Worm (Caenorhabditis elegans): ENCODE measurements around the gene K08B5.2.

K08B5.2 gene

DNA sequence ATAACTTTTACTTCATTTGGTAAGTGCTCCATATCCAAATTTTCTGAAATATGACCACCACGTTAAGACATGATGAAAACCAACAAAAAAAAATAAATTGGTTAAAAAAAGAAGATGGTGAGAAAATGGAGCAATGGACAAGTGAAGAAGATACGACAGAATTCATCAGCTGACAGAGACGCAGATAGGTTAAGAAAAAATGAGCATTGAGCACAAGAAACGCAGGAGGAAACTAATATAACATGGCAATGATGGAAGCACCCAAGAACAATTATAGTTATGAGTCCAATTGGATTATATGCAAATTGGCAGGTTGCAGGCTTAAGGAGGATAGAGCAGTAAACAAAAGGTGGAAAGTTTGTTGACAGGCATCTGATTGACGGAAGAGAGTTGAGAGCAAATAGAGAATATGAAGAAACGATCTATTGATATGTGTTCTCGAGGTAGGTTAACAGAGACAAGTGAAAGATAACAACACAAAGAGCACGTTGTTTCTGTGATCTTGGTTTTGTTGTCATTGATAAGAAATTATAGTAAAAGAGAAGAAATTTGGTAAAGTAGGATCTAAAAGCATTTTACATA, at the start of gene K08B5.2:
K08B5.2 (minus strand) TSS at position 43 of the 582 bp plus-strand sequence.
- TF ChIP-seq ceh-18 (tag; optimal IDR thresholded peaks at IDR 0.05) (peak; percentile 21), nhr-232 (tag; optimal IDR thresholded peaks at IDR 0.05) (no peak), ceh-9 (tag; optimal IDR thresholded peaks at IDR 0.05) (no peak), fkh-10 (GFP tag; optimal IDR thresholded peaks at IDR 0.05) (no peak), pros-1 (tag; optimal IDR thresholded peaks at IDR 0.05) (no peak), elt-2 (tag; optimal IDR thresholded peaks at IDR 0.05) (peak; percentile 41), ahr-1 (tag; optimal IDR thresholded peaks at IDR 0.05) (no peak), zip-5 (tag; optimal IDR thresholded peaks at IDR 0.05) (no peak), eyg-1 (tag; optimal IDR thresholded peaks at IDR 0.05) (no peak), ttx-3 (tag; optimal IDR thresholded peaks at IDR 0.05) (no peak), unc-42 (tag; optimal IDR thresholded peaks at IDR 0.05) (peak; percentile 66), ceh-34 (tag; optimal IDR thresholded peaks at IDR 0.05) (no peak), hlh-13 (GFP tag; optimal IDR thresholded peaks at IDR 0.05) (no peak), ceh-19 (GFP tag; optimal IDR thresholded peaks at IDR 0.05) (no peak)

DNA sequence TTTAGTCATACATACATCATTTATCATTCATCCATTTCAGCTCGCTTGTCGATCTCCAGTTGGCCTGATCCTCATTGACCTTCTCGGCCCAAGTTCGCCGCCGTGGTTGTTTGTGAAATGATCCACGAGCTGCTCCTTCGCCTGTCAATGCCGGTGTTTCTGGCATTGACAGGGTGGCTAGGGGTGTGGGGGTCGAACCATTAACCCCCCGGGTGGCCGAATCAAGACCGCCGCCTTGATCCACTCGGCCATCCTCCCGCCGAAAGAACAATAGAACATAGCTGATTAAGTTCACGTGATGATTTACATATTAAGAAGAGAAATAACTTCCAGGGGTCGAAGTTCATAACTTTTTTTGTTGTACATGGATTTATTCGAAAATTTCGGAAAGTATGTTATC, 48.8 kb upstream of the K08B5.2 start, which contains the start of gene F59C12.4:
F59C12.4 (minus strand) TSS at position 166 of the 400 bp plus-strand sequence.
- TF ChIP-seq npax-4 (tag; optimal IDR thresholded peaks at IDR 0.05), result peak; percentile 1
- TF ChIP-seq che-1 (tag; optimal IDR thresholded peaks at IDR 0.05), result peak; percentile 65
- TF ChIP-seq unc-86 (tag; optimal IDR thresholded peaks at IDR 0.05), result peak; percentile 28
- no peak for TF ChIP-seq ceh-45 (GFP tag; IDR thresholded peaks at IDR 0.05)
- TF ChIP-seq ceh-31 (tag; optimal IDR thresholded peaks at IDR 0.05), result no peak
- TF ChIP-seq nhr-232 (tag; optimal IDR thresholded peaks at IDR 0.05), result peak; percentile 28
- no peak for TF ChIP-seq ceh-22 (tag; optimal IDR thresholded peaks at IDR 0.05)
- TF ChIP-seq nhr-11 (tag; optimal IDR thresholded peaks at IDR 0.05), result no peak
- no peak for TF ChIP-seq T23F11.4 (GFP tag; optimal IDR thresholded peaks at IDR 0.05)
- TF ChIP-seq ceh-14 (tag; optimal IDR thresholded peaks at IDR 0.05), result no peak
- peak; percentile 39 for TF ChIP-seq hlh-30 (tag; optimal IDR thresholded peaks at IDR 0.05; ENCODE audit: insufficient read depth)
- TF ChIP-seq hlh-8 (tag; optimal IDR thresholded peaks at IDR 0.05), result no peak
- no peak for TF ChIP-seq unc-3 (GFP tag; conservative IDR thresholded peaks at IDR 0.05)
- no peak for TF ChIP-seq unc-3 (tag; optimal IDR thresholded peaks at IDR 0.05)
- no peak for TF ChIP-seq pros-1 (tag; optimal IDR thresholded peaks at IDR 0.05)
- no peak for TF ChIP-seq ztf-16 (tag; optimal IDR thresholded peaks at IDR 0.05)
- peak; percentile 38 for TF ChIP-seq sdc-2 (tag; optimal IDR thresholded peaks at IDR 0.05)
- no peak for TF ChIP-seq dmd-4 (tag; optimal IDR thresholded peaks at IDR 0.05; ENCODE audit: borderline replicate concordance)
- TF ChIP-seq syd-9 (tag; optimal IDR thresholded peaks at IDR 0.05), result no peak
- TF ChIP-seq ttx-3 (tag; optimal IDR thresholded peaks at IDR 0.05), result no peak
- TF ChIP-seq fkh-10 (GFP tag; optimal IDR thresholded peaks at IDR 0.05), result no peak
- TF ChIP-seq pag-3 (tag; optimal IDR thresholded peaks at IDR 0.05; ENCODE audit: borderline replicate concordance), result no peak
- no peak for TF ChIP-seq fkh-6 (tag; optimal IDR thresholded peaks at IDR 0.05)
- no peak for TF ChIP-seq nfya-1 (tag; optimal IDR thresholded peaks at IDR 0.05)
- peak; percentile 3 for TF ChIP-seq pha-2 (tag; optimal IDR thresholded peaks at IDR 0.05)
- peak; percentile 53 for TF ChIP-seq elt-2 (tag; optimal IDR thresholded peaks at IDR 0.05)
- no peak for TF ChIP-seq sox-4 (tag; optimal IDR thresholded peaks at IDR 0.05)
- peak; percentile 55 for TF ChIP-seq ceh-19 (GFP tag; optimal IDR thresholded peaks at IDR 0.05)
- TF ChIP-seq ceh-34 (tag; optimal IDR thresholded peaks at IDR 0.05), result peak; percentile 61
- TF ChIP-seq mec-3 (tag; optimal IDR thresholded peaks at IDR 0.05; ENCODE audit: borderline replicate concordance), result no peak
- peak; percentile 8 for TF ChIP-seq tbx-7 (tag; optimal IDR thresholded peaks at IDR 0.05)
- TF ChIP-seq ceh-18 (tag; optimal IDR thresholded peaks at IDR 0.05), result no peak
- peak; percentile 50 for TF ChIP-seq C38D4.7 (GFP tag; optimal IDR thresholded peaks at IDR 0.05)
- TF ChIP-seq dve-1 (tag; optimal IDR thresholded peaks at IDR 0.05), result no peak
- TF ChIP-seq F13H6.1 (tag; optimal IDR thresholded peaks at IDR 0.05), result no peak
- peak; percentile 57 for TF ChIP-seq ceh-6 (GFP tag; optimal IDR thresholded peaks at IDR 0.05)
- TF ChIP-seq pax-1 (tag; optimal IDR thresholded peaks at IDR 0.05), result no peak
- TF ChIP-seq ama-1 (optimal IDR thresholded peaks at IDR 0.05), result no peak
- TF ChIP-seq ceh-2 (tag; optimal IDR thresholded peaks at IDR 0.05), result no peak
- no peak for TF ChIP-seq rnt-1 (tag; optimal IDR thresholded peaks at IDR 0.05)
- no peak for TF ChIP-seq lim-6 (tag; optimal IDR thresholded peaks at IDR 0.05)
- TF ChIP-seq elt-4 (tag; optimal IDR thresholded peaks at IDR 0.05), result no peak
- TF ChIP-seq ets-4 (tag; optimal IDR thresholded peaks at IDR 0.05), result no peak
- TF ChIP-seq fax-1 (tag; optimal IDR thresholded peaks at IDR 0.05), result no peak
- no peak for TF ChIP-seq zip-5 (tag; optimal IDR thresholded peaks at IDR 0.05)

All from whole organism, late embryonic.